Fruit fly (Drosophila melanogaster): ENCODE results near the gene Gr68a.

Gene Gr68a

DNA sequence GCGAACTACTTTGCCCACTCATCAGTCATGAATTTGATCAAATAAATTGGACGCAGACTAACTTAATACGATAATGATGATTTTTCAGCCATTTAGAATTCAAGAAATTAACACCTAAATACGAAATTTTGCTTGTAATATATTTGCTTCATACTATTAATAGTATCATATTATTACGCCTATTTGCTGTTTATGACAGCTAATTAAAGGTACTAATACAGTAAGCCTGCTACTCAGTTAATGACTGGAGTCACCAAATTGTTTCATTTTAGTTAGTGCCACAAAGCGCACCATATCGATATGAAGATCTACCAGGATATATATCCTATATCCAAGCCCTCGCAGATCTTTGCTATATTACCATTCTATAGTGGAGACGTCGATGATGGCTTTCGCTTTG lies at the start of gene Gr68a:
Gene Gr68a (plus strand): TSS at position 301 of the 400 bp plus-strand sequence.
- TF ChIP-seq Pdp1 (GFP tag; optimal IDR thresholded peaks at IDR 0.05) (no peak), Oaz (GFP tag; IDR thresholded peaks at IDR 0.05) (no peak), CG2202 (tag; optimal IDR thresholded peaks at IDR 0.05) (no peak), CG9437 (GFP tag; optimal IDR thresholded peaks at IDR 0.05) (no peak), CG8089 (GFP tag; optimal IDR thresholded peaks at IDR 0.05) (no peak), Atf3 (GFP tag; optimal IDR thresholded peaks at IDR 0.05) (no peak), MBD-R2 (GFP tag; IDR thresholded peaks at IDR 0.05) (no peak), CG3847 (GFP tag; IDR thresholded peaks at IDR 0.05) (no peak), pros (GFP tag; optimal IDR thresholded peaks at IDR 0.05) (no peak), Dip3 (GFP tag; optimal IDR thresholded peaks at IDR 0.05) (no peak), kni (GFP tag; optimal IDR thresholded peaks at IDR 0.05) (no peak), inv (GFP tag; IDR thresholded peaks at IDR 0.05; ENCODE audit: partially characterized antibody) (no peak), bowl (GFP tag; IDR thresholded peaks at IDR 0.05) (no peak), Bteb2 (GFP tag; optimal IDR thresholded peaks at IDR 0.05) (no peak), NC2β (GFP tag; optimal IDR thresholded peaks at IDR 0.05) (no peak), PHDP (tag; optimal IDR thresholded peaks at IDR 0.05) (no peak)

- no peak for TF ChIP-seq Dbx (GFP tag; IDR thresholded peaks at IDR 0.05)
- TF ChIP-seq Gug (GFP tag; IDR thresholded peaks at IDR 0.05), result no peak
- no peak for TF ChIP-seq CG12299 (tag; optimal IDR thresholded peaks at IDR 0.05)
- no peak for TF ChIP-seq Hsf (GFP tag; optimal IDR thresholded peaks at IDR 0.05)
- no peak for TF ChIP-seq ara (GFP tag; IDR thresholded peaks at IDR 0.05)
- TF ChIP-seq Rx (GFP tag; IDR thresholded peaks at IDR 0.05), result no peak
- TF ChIP-seq Drgx (GFP tag; IDR thresholded peaks at IDR 0.05), result peak; percentile 43
Observed at dm6 chr3L:11701649-11702048, 49.5 kb upstream of the Gr68a start.

DNA sequence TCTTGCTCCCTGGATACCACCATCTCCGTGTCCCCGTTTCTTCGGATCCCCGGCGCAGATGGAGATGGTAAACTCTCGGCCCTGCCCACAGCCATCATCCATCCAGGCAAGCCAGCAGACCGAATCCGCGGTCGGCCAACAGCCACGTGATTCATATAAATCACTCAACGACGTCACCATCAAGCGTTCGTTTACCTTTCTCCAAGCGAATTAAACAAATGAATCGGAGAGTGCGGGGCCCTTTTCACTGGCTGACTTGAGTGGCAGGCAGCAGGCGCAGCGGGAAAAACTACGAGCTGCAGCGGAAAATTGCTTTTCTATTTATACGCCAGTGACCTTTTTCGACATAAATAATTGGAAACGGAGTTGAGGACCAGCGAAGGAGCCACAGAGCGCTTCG lies 47.5 kb upstream of the Gr68a start:
- TF ChIP-seq CG11456 (GFP tag; IDR thresholded peaks at IDR 0.05) (no peak), crol (GFP tag; IDR thresholded peaks at IDR 0.05) (peak; percentile 26; the same call in 1 of the 2 replicates), twi (tag; optimal IDR thresholded peaks at IDR 0.05) (peak; percentile 32), Taf1 (GFP tag; IDR thresholded peaks at IDR 0.05) (no peak), vvl (GFP tag; IDR thresholded peaks at IDR 0.05) (peak; percentile 19; the same call in 1 of the 2 replicates), Vsx1 (GFP tag; optimal IDR thresholded peaks at IDR 0.05) (no peak), nau (GFP tag; optimal IDR thresholded peaks at IDR 0.05) (peak; percentile 38), Hr78 (GFP tag; optimal IDR thresholded peaks at IDR 0.05) (peak in 1 of 2 experiments; percentile 18), Med (GFP tag) (peak; percentile 61), cwo (GFP tag; optimal IDR thresholded peaks at IDR 0.05) (peak; percentile 22), zfh1 (GFP tag; IDR thresholded peaks at IDR 0.05) (0 out of 3 replicates have a peak, but pooled peaks have one; percentile 25)

- TF ChIP-seq CG1792 (GFP tag; optimal IDR thresholded peaks at IDR 0.05) (no peak), Eip74EF (GFP tag; optimal IDR thresholded peaks at IDR 0.05) (peak in 1 of 2 experiments; percentile 50), row (GFP tag; IDR thresholded peaks at IDR 0.05) (peak; percentile 8; the same call in 1 of the 3 replicates), Bgb (GFP tag; IDR thresholded peaks at IDR 0.05; ENCODE audit: partially characterized antibody) (no peak), Pdp1 (GFP tag; optimal IDR thresholded peaks at IDR 0.05) (peak in 1 of 2 experiments; percentile 92), Optix (GFP tag; IDR thresholded peaks at IDR 0.05) (no peak), CG15514 (GFP tag; optimal IDR thresholded peaks at IDR 0.05) (peak; percentile 3), hb (GFP tag; IDR thresholded peaks at IDR 0.05; ENCODE audit: partially characterized antibody) (no peak), CG11696 (GFP tag; IDR thresholded peaks at IDR 0.05) (peak; percentile 65)
Observed at dm6 chr3L:11704902-11705546, 46.1 kb upstream of the Gr68a start.

Data from whole organism, embryonic.